Fruit fly (Drosophila melanogaster) whole organism, embryonic: Measurements from ENCODE around the gene Jon25Bi.
A peak's percentile ranks its signal among the peaks of the same experiment; 100 is the strongest.

Experiments
- CG10462 ChIP-seq: fragments of 200-800 bp; sonication (Bioruptor generic); optimal IDR thresholded peaks from 2 replicates; lab custom pipeline; 2016; ENCODE audit warnings: missing biosample characterization, missing genetic modification characterization
- CG11085 ChIP-seq: fragments of 200-800 bp; sonication (Bioruptor generic); IDR thresholded peaks from 2 replicates; pipeline ENCODE4 v1.3.6; 2022; ENCODE audit warnings: missing biosample characterization, missing genetic modification characterization
- CG11696 ChIP-seq: fragments of 200-800 bp; sonication (Bioruptor generic); IDR thresholded peaks from 2 replicates; pipeline ENCODE4 v1.3.6; 2022; ENCODE audit warnings: missing biosample characterization, missing genetic modification characterization
- CG12391 ChIP-seq: fragments of 200-800 bp; sonication (Bioruptor generic); optimal IDR thresholded peaks from 3 replicates; lab custom pipeline; 2018; ENCODE audit warnings: missing biosample characterization, mild to moderate bottlenecking, missing genetic modification characterization, moderate library complexity
- CG16779 ChIP-seq: fragments of 200-800 bp; sonication (Bioruptor generic); IDR thresholded peaks from 2 replicates; pipeline ENCODE4 v1.3.6; 2022; ENCODE audit warnings: missing biosample characterization, missing genetic modification characterization
- CG16863 ChIP-seq: fragments of 200-800 bp; sonication (Bioruptor generic); optimal IDR thresholded peaks from 3 replicates; lab custom pipeline; 2016; ENCODE audit warnings: missing biosample characterization, missing genetic modification characterization
- CG34376 ChIP-seq: fragments of 200-800 bp; sonication (Bioruptor generic); optimal IDR thresholded peaks from 2 replicates; lab custom pipeline; 2018; ENCODE audit warnings: missing biosample characterization, mild to moderate bottlenecking, missing genetic modification characterization
- CG4617 ChIP-seq: fragments of 200-800 bp; sonication (Bioruptor generic); optimal IDR thresholded peaks from 3 replicates; lab custom pipeline; 2016; ENCODE audit warnings: missing biosample characterization, missing genetic modification characterization, borderline replicate concordance
- CG4820 ChIP-seq: fragments of 200-800 bp; sonication (Bioruptor generic); optimal IDR thresholded peaks from 3 replicates; lab custom pipeline; 2016; ENCODE audit warnings: missing biosample characterization, missing genetic modification characterization
- CG7745 ChIP-seq: fragments of 200-800 bp; sonication (Bioruptor generic); optimal IDR thresholded peaks from 2 replicates; lab custom pipeline; 2018; ENCODE audit warnings: missing biosample characterization, mild to moderate bottlenecking, missing genetic modification characterization, moderate library complexity
- CG7963 ChIP-seq: fragments of 200-800 bp; sonication (Bioruptor generic); IDR thresholded peaks from 3 replicates; pipeline ENCODE4 v1.3.6; 2022; ENCODE audit warnings: missing biosample characterization, missing genetic modification characterization; ENCODE audit not compliant: partially characterized antibody
- CG9437 ChIP-seq: fragments of 200-800 bp; sonication (Bioruptor generic); optimal IDR thresholded peaks from 2 replicates; lab custom pipeline; 2018; ENCODE audit warnings: missing biosample characterization, mild to moderate bottlenecking, missing genetic modification characterization
- CG9609 ChIP-seq: fragments of 200-800 bp; sonication (Bioruptor generic); optimal IDR thresholded peaks from 3 replicates; lab custom pipeline; 2016; ENCODE audit warnings: missing biosample characterization, missing genetic modification characterization
- D ChIP-seq, 2 experiments: fragments of 200-800 bp in 1 of 2; fragments of >200 bp in 1 of 2; sonication (Bioruptor generic) in 1 of 2; optimal IDR thresholded peaks; 2 replicates in 1 of 2; 3 replicates in 1 of 2; lab custom pipeline; 2017; ENCODE audit warnings: mild to moderate bottlenecking in 1 of 2, missing biosample characterization in 1 of 2, missing genetic modification characterization in 1 of 2, missing genetic modification reagents in 1 of 2
- D19A ChIP-seq: fragments of 200-800 bp; optimal IDR thresholded peaks from 3 replicates; lab custom pipeline; 2019; ENCODE audit warnings: missing biosample characterization, mild to moderate bottlenecking, missing genetic modification characterization, moderate library complexity
- Dad ChIP-seq: fragments of 200-800 bp; sonication (Bioruptor generic); optimal IDR thresholded peaks from 3 replicates; lab custom pipeline; 2016; ENCODE audit warnings: missing biosample characterization, missing genetic modification characterization
- Doc2 ChIP-seq: fragments of 200-800 bp; sonication (Bioruptor generic); IDR thresholded peaks from 2 replicates; pipeline ENCODE4 v1.3.6; 2022; ENCODE audit warnings: missing biosample characterization, missing genetic modification characterization
- Eip74EF ChIP-seq, 2 experiments: fragments of 200-800 bp in 1 of 2; fragments of >200 bp in 1 of 2; sonication (Bioruptor generic) in 1 of 2; optimal IDR thresholded peaks; 2 replicates each; lab custom pipeline; 2017 to 2019; ENCODE audit warnings: missing biosample characterization in 2 of 2, missing genetic modification characterization in 2 of 2, mild to moderate bottlenecking in 1 of 2, moderate library complexity in 1 of 2
- Fer1 ChIP-seq: fragments of 200-800 bp; sonication (Bioruptor generic); optimal IDR thresholded peaks from 2 replicates; lab custom pipeline; 2017; ENCODE audit warnings: missing biosample characterization, mild to moderate bottlenecking, missing genetic modification characterization
- HLH54F ChIP-seq: fragments of 200-800 bp; sonication (Bioruptor generic); optimal IDR thresholded peaks from 3 replicates; lab custom pipeline; 2016; ENCODE audit warnings: missing biosample characterization, missing genetic modification characterization
- Hr39 ChIP-seq: fragments of >200 bp; optimal IDR thresholded peaks from 2 replicates; lab custom pipeline; 2017
- Jarid2 ChIP-seq: fragments of 200-800 bp; sonication (Bioruptor generic); optimal IDR thresholded peaks from 3 replicates; lab custom pipeline; 2017; ENCODE audit warnings: mild to moderate bottlenecking, missing biosample characterization, missing genetic modification reagents, missing genetic modification characterization
- MTF-1 ChIP-seq: fragments of 200-800 bp; sonication (Bioruptor generic); optimal IDR thresholded peaks from 2 replicates; lab custom pipeline; 2018; ENCODE audit warnings: missing biosample characterization, mild to moderate bottlenecking, missing genetic modification characterization, borderline replicate concordance
- Meics ChIP-seq: fragments of 200-800 bp; sonication (Bioruptor generic); optimal IDR thresholded peaks from 2 replicates; lab custom pipeline; 2017; ENCODE audit warnings: missing biosample characterization, mild to moderate bottlenecking, missing genetic modification characterization
- NFAT ChIP-seq: fragments of 200-800 bp; sonication (Bioruptor generic); IDR thresholded peaks from 2 replicates; pipeline ENCODE4 v1.3.6; 2022; ENCODE audit warnings: missing biosample characterization, missing genetic modification characterization
- Optix ChIP-seq: fragments of 200-800 bp; sonication (Bioruptor generic); IDR thresholded peaks from 3 replicates; pipeline ENCODE4 v1.3.6; 2022; ENCODE audit warnings: missing biosample characterization, missing genetic modification characterization
- Rx ChIP-seq: fragments of 200-800 bp; sonication (Bioruptor generic); IDR thresholded peaks from 2 replicates; pipeline ENCODE4 v1.3.6; 2022; ENCODE audit warnings: missing biosample characterization, missing genetic modification characterization
- Tbp ChIP-seq: fragments of >200 bp; optimal IDR thresholded peaks from 2 replicates; lab custom pipeline; 2018; ENCODE audit warnings: missing biosample characterization, missing genetic modification characterization
- al ChIP-seq: fragments of 200-800 bp; sonication (Bioruptor generic); IDR thresholded peaks from 2 replicates; pipeline ENCODE4 v1.3.6; 2022; ENCODE audit warnings: missing biosample characterization, missing genetic modification characterization
- aop ChIP-seq: fragments of 200-800 bp; sonication (Bioruptor generic); IDR thresholded peaks from 2 replicates; pipeline ENCODE4 v1.3.6; 2022; ENCODE audit warnings: missing biosample characterization, missing genetic modification characterization
- bowl ChIP-seq: fragments of 200-800 bp; sonication (Bioruptor generic); IDR thresholded peaks from 2 replicates; pipeline ENCODE4 v1.3.6; 2022; ENCODE audit warnings: missing biosample characterization, missing genetic modification characterization
- croc ChIP-seq: fragments of 200-800 bp; sonication (Bioruptor generic); conservative IDR thresholded peaks from 3 replicates; pipeline ENCODE4 v1.3.6; 2022; ENCODE audit warnings: missing biosample characterization, missing genetic modification characterization
- emc ChIP-seq: fragments of 200-800 bp; sonication (Bioruptor generic); optimal IDR thresholded peaks from 2 replicates; lab custom pipeline; 2016; ENCODE audit warnings: missing biosample characterization, missing genetic modification characterization
- ems ChIP-seq: fragments of 200-800 bp; sonication (Bioruptor generic); optimal IDR thresholded peaks from 3 replicates; lab custom pipeline; 2016; ENCODE audit warnings: missing biosample characterization, missing genetic modification characterization
- eyg ChIP-seq: fragments of 200-800 bp; sonication (Bioruptor generic); optimal IDR thresholded peaks from 3 replicates; lab custom pipeline; 2016; ENCODE audit warnings: missing biosample characterization, missing genetic modification characterization
- ham ChIP-seq: fragments of 200-800 bp; sonication (Bioruptor generic); IDR thresholded peaks from 2 replicates; pipeline ENCODE4 v1.3.6; 2022; ENCODE audit warnings: missing biosample characterization, missing genetic modification characterization
- hb ChIP-seq: fragments of 200-800 bp; sonication (Bioruptor generic); IDR thresholded peaks from 3 replicates; pipeline ENCODE4 v1.3.6; 2022; ENCODE audit warnings: missing biosample characterization, missing genetic modification characterization; ENCODE audit not compliant: partially characterized antibody
- lab ChIP-seq: fragments of 200-800 bp; sonication (Bioruptor generic); optimal IDR thresholded peaks from 3 replicates; lab custom pipeline; 2017; ENCODE audit warnings: missing biosample characterization, missing genetic modification characterization, mild to moderate bottlenecking, moderate library complexity, missing genetic modification reagents
- lilli ChIP-seq: fragments of 200-800 bp; sonication (Bioruptor generic); optimal IDR thresholded peaks from 3 replicates; lab custom pipeline; 2016; ENCODE audit warnings: missing biosample characterization, missing genetic modification characterization
- oc ChIP-seq: fragments of 200-800 bp; sonication (Bioruptor generic); optimal IDR thresholded peaks from 2 replicates; lab custom pipeline; 2018; ENCODE audit warnings: missing biosample characterization, mild to moderate bottlenecking, missing genetic modification characterization, moderate library complexity
- odd ChIP-seq: fragments of 200-800 bp; sonication (Bioruptor generic); optimal IDR thresholded peaks from 2 replicates; lab custom pipeline; 2017; ENCODE audit warnings: missing biosample characterization, mild to moderate bottlenecking, missing genetic modification characterization
- peb ChIP-seq: fragments of 200-800 bp; sonication (Bioruptor generic); IDR thresholded peaks from 2 replicates; pipeline ENCODE4 v1.3.6; 2022; ENCODE audit warnings: missing biosample characterization, missing genetic modification characterization
- pfk ChIP-seq: fragments of 200-800 bp; sonication (Bioruptor generic); optimal IDR thresholded peaks from 2 replicates; lab custom pipeline; 2018; ENCODE audit warnings: missing biosample characterization, mild to moderate bottlenecking, missing genetic modification characterization, moderate library complexity
- pho ChIP-seq: fragments of 200-800 bp; sonication (Bioruptor generic); optimal IDR thresholded peaks from 2 replicates; lab custom pipeline; 2016; ENCODE audit warnings: missing biosample characterization, missing genetic modification characterization
- psq ChIP-seq: fragments of 200-800 bp; sonication (Bioruptor generic); optimal IDR thresholded peaks from 2 replicates; lab custom pipeline; 2017; ENCODE audit warnings: missing biosample characterization, missing genetic modification characterization
- pum ChIP-seq: fragments of 200-800 bp; sonication (Bioruptor generic); optimal IDR thresholded peaks from 2 replicates; lab custom pipeline; 2016; ENCODE audit warnings: missing biosample characterization, missing genetic modification characterization
- salm ChIP-seq: fragments of 200-800 bp; sonication (Bioruptor generic); optimal IDR thresholded peaks from 2 replicates; lab custom pipeline; 2018; ENCODE audit warnings: missing biosample characterization, mild to moderate bottlenecking, missing genetic modification characterization
- slbo ChIP-seq: fragments of 200-800 bp; sonication (Bioruptor generic); IDR thresholded peaks from 2 replicates; pipeline ENCODE4 v1.3.6; 2022; ENCODE audit warnings: missing biosample characterization, missing genetic modification characterization
- so ChIP-seq: fragments of 200-800 bp; sonication (Bioruptor generic); IDR thresholded peaks from 3 replicates; pipeline ENCODE4 v1.3.6; 2022; ENCODE audit warnings: missing biosample characterization, missing genetic modification characterization
- tna ChIP-seq: fragments of 200-800 bp; sonication (Bioruptor generic); IDR thresholded peaks from 2 replicates; pipeline ENCODE4 v1.3.6; 2022; ENCODE audit warnings: missing biosample characterization, missing genetic modification characterization; ENCODE audit not compliant: partially characterized antibody
- usp ChIP-seq: fragments of >200 bp; optimal IDR thresholded peaks from 2 replicates; lab custom pipeline; 2017; ENCODE audit warnings: missing biosample characterization, missing genetic modification characterization
- zen ChIP-seq: fragments of 200-800 bp; sonication (Bioruptor generic); optimal IDR thresholded peaks from 3 replicates; lab custom pipeline; 2018; ENCODE audit warnings: missing biosample characterization, mild to moderate bottlenecking, missing genetic modification characterization, moderate library complexity

The Jon25Bi gene

DNA sequence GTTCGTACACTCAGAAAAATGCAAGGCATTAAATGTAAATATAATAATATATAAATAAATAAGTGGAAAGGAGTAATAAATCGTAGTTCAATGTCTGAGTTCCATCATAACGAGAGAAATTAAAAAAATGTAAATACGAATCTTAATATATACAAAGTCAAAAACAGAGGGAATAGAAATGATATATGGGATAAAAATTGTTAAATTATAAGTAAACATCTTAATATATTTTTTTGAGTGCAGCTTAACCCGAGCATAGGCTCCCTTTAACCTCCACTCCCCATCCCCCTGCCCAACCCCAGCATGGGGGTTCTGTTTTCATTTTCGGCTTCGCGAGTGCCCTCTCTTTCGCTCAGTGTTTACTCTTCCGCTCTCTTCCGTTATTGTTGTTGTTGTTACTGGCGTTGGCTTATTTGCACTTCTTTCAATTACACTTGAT, 39.2 kb downstream of the Jon25Bi start (continued):
- TF ChIP-seq CG11085 (GFP tag; lab: Robert Waterston, UW) (no peak), MTF-1 (no peak), odd (no peak), Optix (GFP tag; lab: Robert Waterston, UW) (no peak), Jarid2 (GFP tag; lab: Kevin White, UChicago) (no peak), Dad (no peak), ham (GFP tag; lab: Robert Waterston, UW) (no peak), Hr39 (lab: Kevin White, UChicago) (no peak), al (GFP tag; lab: Robert Waterston, UW) (no peak), peb (GFP tag; lab: Robert Waterston, UW) (no peak), CG10462 (GFP tag; lab: Kevin White, UChicago) (no peak), salm (tag; lab: Kevin White, UChicago) (no peak), ems (GFP tag; lab: Kevin White, UChicago) (no peak), emc (GFP tag; lab: Kevin White, UChicago) (no peak), aop (no peak), CG7963 (GFP tag; lab: Robert Waterston, UW) (no peak), NFAT (no peak), zen (tag; lab: Kevin White, UChicago) (no peak), CG16863 (GFP tag; lab: Kevin White, UChicago) (no peak), pfk (no peak), eyg (no peak), pho (no peak), psq (GFP tag; lab: Kevin White, UChicago) (no peak), CG9609 (GFP tag; lab: Kevin White, UChicago) (no peak), CG16779 (GFP tag; lab: Robert Waterston, UW) (no peak), Rx (GFP tag; lab: Robert Waterston, UW) (no peak), lilli (GFP tag; lab: Kevin White, UChicago) (no peak), CG9437 (GFP tag; lab: Kevin White, UChicago) (no peak), CG7745 (no peak), so (GFP tag; lab: Robert Waterston, UW) (no peak), lab (GFP tag; lab: Kevin White, UChicago) (peak; percentile 50), D19A (tag; lab: Kevin White, UChicago) (peak; percentile 36), Doc2 (GFP tag; lab: Robert Waterston, UW) (no peak), slbo (GFP tag; lab: Robert Waterston, UW) (no peak), tna (GFP tag; lab: Robert Waterston, UW) (no peak), croc (peak; percentile 46; the same call in 2 of the 3 replicates), CG4820 (GFP tag; lab: Kevin White, UChicago) (peak; percentile 24), bowl (GFP tag; lab: Robert Waterston, UW) (no peak), Fer1 (no peak), hb (GFP tag; lab: Robert Waterston, UW) (no peak), oc (tag; lab: Kevin White, UChicago) (no peak), D (optimal IDR thresholded peaks at IDR 0.05; lab: Kevin White, UChicago) (no peak), D (GFP tag; optimal IDR thresholded peaks at IDR 0.05; lab: Kevin White, UChicago) (peak; percentile 4), usp (no peak), CG11696 (GFP tag; lab: Robert Waterston, UW) (no peak), CG34376 (GFP tag; lab: Kevin White, UChicago) (no peak), Meics (GFP tag; lab: Kevin White, UChicago) (peak; percentile 5), CG4617 (GFP tag; lab: Kevin White, UChicago) (no peak), pum (GFP tag; lab: Kevin White, UChicago) (no peak), Tbp (GFP tag; lab: Kevin White, UChicago) (no peak), HLH54F (no peak), CG12391 (peak; percentile 37), Eip74EF (GFP tag; optimal IDR thresholded peaks at IDR 0.05; lab: Kevin White, UChicago) (no peak)
